Worm (Caenorhabditis elegans) whole organism, L3 larva: ENCODE data around the gene delm-1.

ENCODE experiments used
- ZK546.5 ChIP-seq: sonication (generic microtip); optimal IDR thresholded peaks from 2 replicates; lab custom pipeline; 2017; ENCODE audit warnings: missing biosample characterization, missing genetic modification characterization
- aly-2 ChIP-seq: fragments of 150-350 bp; optimal IDR thresholded peaks from 2 replicates; lab custom pipeline; 2014; ENCODE audit warnings: missing biosample characterization, missing genetic modification characterization
- ama-1 ChIP-seq: fragments of 150-350 bp; optimal IDR thresholded peaks from 2 replicates; lab custom pipeline; 2018
- ceh-16 ChIP-seq: sonication (generic microtip); optimal IDR thresholded peaks from 2 replicates; lab custom pipeline; 2017; ENCODE audit warnings: missing biosample characterization, missing genetic modification characterization
- ceh-28 ChIP-seq: fragments of 150-350 bp; optimal IDR thresholded peaks from 2 replicates; lab custom pipeline; 2014; ENCODE audit warnings: missing biosample characterization, missing genetic modification reagents, missing genetic modification characterization
- ceh-82 ChIP-seq: fragments of 150-350 bp; optimal IDR thresholded peaks from 2 replicates; lab custom pipeline; 2014; ENCODE audit warnings: missing biosample characterization, missing genetic modification characterization
- ceh-9 ChIP-seq: sonication (generic microtip); optimal IDR thresholded peaks from 2 replicates; lab custom pipeline; 2018; ENCODE audit warnings: missing biosample characterization, missing genetic modification characterization
- daf-12 ChIP-seq: fragments of 150-350 bp; optimal IDR thresholded peaks from 2 replicates; lab custom pipeline; 2014; ENCODE audit warnings: missing biosample characterization, missing genetic modification reagents, missing genetic modification characterization
- egl-27 ChIP-seq: sonication (generic microtip); optimal IDR thresholded peaks from 4 replicates; lab custom pipeline; 2017; ENCODE audit warnings: missing biosample characterization, missing genetic modification reagents, missing genetic modification characterization
- egl-5 ChIP-seq: fragments of 150-350 bp; optimal IDR thresholded peaks from 2 replicates; lab custom pipeline; 2017; ENCODE audit warnings: missing biosample characterization, missing genetic modification reagents, missing genetic modification characterization, inconsistent platforms
- elt-1 ChIP-seq: fragments of 150-350 bp; optimal IDR thresholded peaks from 2 replicates; lab custom pipeline; 2014; ENCODE audit warnings: missing biosample characterization, missing genetic modification characterization
- elt-2 ChIP-seq: sonication (generic microtip); optimal IDR thresholded peaks from 2 replicates; lab custom pipeline; 2016; ENCODE audit warnings: missing genetic modification reagents, mild to moderate bottlenecking, missing genetic modification characterization, missing compliant biosample characterization
- fkh-10 ChIP-seq: sonication (generic microtip); optimal IDR thresholded peaks from 2 replicates; lab custom pipeline; 2017; ENCODE audit warnings: missing biosample characterization, missing genetic modification reagents, missing genetic modification characterization
- fkh-2 ChIP-seq: fragments of 150-350 bp; optimal IDR thresholded peaks from 2 replicates; lab custom pipeline; 2014; ENCODE audit warnings: missing biosample characterization, missing genetic modification reagents, missing genetic modification characterization
- fos-1 ChIP-seq: fragments of 150-350 bp; optimal IDR thresholded peaks from 2 replicates; lab custom pipeline; 2014; ENCODE audit warnings: missing biosample characterization, missing genetic modification characterization
- hmg-11 ChIP-seq: sonication (generic microtip); optimal IDR thresholded peaks from 2 replicates; lab custom pipeline; 2016; ENCODE audit warnings: missing genetic modification characterization, missing compliant biosample characterization
- jun-1 ChIP-seq: fragments of 150-350 bp; optimal IDR thresholded peaks from 2 replicates; lab custom pipeline; 2014; ENCODE audit warnings: missing biosample characterization, missing genetic modification reagents, missing genetic modification characterization
- lin-15B ChIP-seq: fragments of 150-350 bp; optimal IDR thresholded peaks from 2 replicates; lab custom pipeline; 2014; ENCODE audit warnings: missing biosample characterization, missing genetic modification characterization
- nfya-1 ChIP-seq: sonication (generic microtip); optimal IDR thresholded peaks from 2 replicates; lab custom pipeline; 2017; ENCODE audit warnings: missing genetic modification characterization, mild to moderate bottlenecking, missing compliant biosample characterization, antibody characterized with exemption, moderate library complexity; ENCODE audit not compliant: insufficient read depth
- nhr-11 ChIP-seq: fragments of 150-350 bp; optimal IDR thresholded peaks from 2 replicates; lab custom pipeline; 2014; ENCODE audit warnings: missing biosample characterization, missing genetic modification characterization
- nhr-12 ChIP-seq: fragments of 150-350 bp; optimal IDR thresholded peaks from 2 replicates; lab custom pipeline; 2014; ENCODE audit warnings: missing biosample characterization, missing genetic modification characterization
- nhr-23 ChIP-seq: fragments of 150-350 bp; optimal IDR thresholded peaks from 2 replicates; lab custom pipeline; 2014; ENCODE audit warnings: missing biosample characterization, missing genetic modification reagents, missing genetic modification characterization
- nhr-237 ChIP-seq: fragments of 150-350 bp; optimal IDR thresholded peaks from 2 replicates; lab custom pipeline; 2014; ENCODE audit warnings: missing biosample characterization, missing genetic modification characterization
- nhr-25 ChIP-seq: sonication (generic microtip); optimal IDR thresholded peaks from 2 replicates; lab custom pipeline; 2017; ENCODE audit warnings: missing biosample characterization, missing genetic modification characterization
- nhr-28 ChIP-seq: fragments of 150-350 bp; optimal IDR thresholded peaks from 2 replicates; lab custom pipeline; 2014; ENCODE audit warnings: missing biosample characterization, missing genetic modification characterization
- nhr-67 ChIP-seq: fragments of 150-350 bp; optimal IDR thresholded peaks from 2 replicates; lab custom pipeline; 2014; ENCODE audit warnings: missing biosample characterization, missing genetic modification characterization
- nhr-76 ChIP-seq: fragments of 150-350 bp; sonication (generic microtip); optimal IDR thresholded peaks from 5 replicates; lab custom pipeline; 2014; ENCODE audit warnings: missing biosample characterization, missing genetic modification characterization
- nhr-77 ChIP-seq: fragments of 150-350 bp; optimal IDR thresholded peaks from 2 replicates; lab custom pipeline; 2014; ENCODE audit warnings: missing biosample characterization, missing genetic modification characterization
- pqm-1 ChIP-seq: fragments of 150-350 bp; optimal IDR thresholded peaks from 2 replicates; lab custom pipeline; 2017; ENCODE audit warnings: missing biosample characterization, missing genetic modification characterization, inconsistent platforms
- sea-2 ChIP-seq: fragments of 150-350 bp; sonication (generic microtip); optimal IDR thresholded peaks from 4 replicates; lab custom pipeline; 2014; ENCODE audit warnings: missing biosample characterization, missing genetic modification reagents, missing genetic modification characterization
- skn-1 ChIP-seq: fragments of 150-350 bp; optimal IDR thresholded peaks from 2 replicates; lab custom pipeline; 2014; ENCODE audit warnings: missing biosample characterization, missing genetic modification characterization
- snpc-4 ChIP-seq: fragments of 150-350 bp; optimal IDR thresholded peaks from 2 replicates; lab custom pipeline; 2014; ENCODE audit warnings: missing biosample characterization, missing genetic modification characterization
- tbx-2 ChIP-seq: sonication (generic microtip); optimal IDR thresholded peaks from 2 replicates; lab custom pipeline; 2016; ENCODE audit warnings: mild to moderate bottlenecking, missing genetic modification characterization, missing compliant biosample characterization
- unc-39 ChIP-seq: sonication (generic microtip); optimal IDR thresholded peaks from 4 replicates; lab custom pipeline; 2017; ENCODE audit warnings: missing biosample characterization, missing genetic modification characterization
- unc-62 ChIP-seq: fragments of 150-350 bp; sonication (generic microtip); optimal IDR thresholded peaks from 4 replicates; lab custom pipeline; 2014; ENCODE audit warnings: missing biosample characterization, missing genetic modification reagents, missing genetic modification characterization
- ztf-11 ChIP-seq: fragments of 150-350 bp; optimal IDR thresholded peaks from 2 replicates; lab custom pipeline; 2014; ENCODE audit warnings: missing biosample characterization, missing genetic modification characterization
- ztf-4 ChIP-seq: fragments of 150-350 bp; optimal IDR thresholded peaks from 2 replicates; lab custom pipeline; 2014; ENCODE audit warnings: missing biosample characterization, missing genetic modification characterization

The delm-1 gene

ce11 chrIV:9135377-9135776 lies at the start of gene delm-1:
Gene delm-1, minus strand, starts transcription at chrIV:9135477.
- TF ChIP-seq sea-2 (GFP tag; lab: Kevin White, UChicago): no peak
- TF ChIP-seq skn-1 (tag; lab: Kevin White, UChicago): no peak
- no peak for TF ChIP-seq hmg-11 (tag; lab: Kevin White, UChicago)
- no peak for TF ChIP-seq lin-15B (tag; lab: Kevin White, UChicago)
- TF ChIP-seq nhr-237: no peak
- no peak for TF ChIP-seq nhr-11 (tag; lab: Kevin White, UChicago)
- TF ChIP-seq aly-2 (tag; lab: Kevin White, UChicago): no peak
- no peak for TF ChIP-seq nhr-12
- no peak for TF ChIP-seq unc-39 (tag; lab: Kevin White, UChicago)
- no peak for TF ChIP-seq nhr-76
- TF ChIP-seq nhr-28 (tag; lab: Kevin White, UChicago): no peak
- no peak for TF ChIP-seq egl-27
- TF ChIP-seq ceh-16 (tag; lab: Kevin White, UChicago): no peak
- no peak for TF ChIP-seq ceh-28 (tag; lab: Kevin White, UChicago)
- TF ChIP-seq nhr-25: no peak

- no peak for TF ChIP-seq skn-1 (tag; lab: Kevin White, UChicago)
- no peak for TF ChIP-seq fos-1 (tag; lab: Kevin White, UChicago)
- no peak for TF ChIP-seq sea-2 (GFP tag; lab: Kevin White, UChicago)
- TF ChIP-seq daf-12 (tag; lab: Kevin White, UChicago): no peak
- TF ChIP-seq jun-1 (tag; lab: Kevin White, UChicago): no peak
- TF ChIP-seq snpc-4: no peak
- TF ChIP-seq ZK546.5 (tag; lab: Kevin White, UChicago): no peak
- TF ChIP-seq nhr-23 (tag; lab: Kevin White, UChicago): no peak
- no peak for TF ChIP-seq nfya-1
- TF ChIP-seq ama-1 (lab: Kevin White, UChicago): no peak
- TF ChIP-seq egl-5 (tag; lab: Kevin White, UChicago): no peak
- no peak for TF ChIP-seq elt-2 (tag; lab: Kevin White, UChicago)
- no peak for TF ChIP-seq ceh-28 (tag; lab: Kevin White, UChicago)
These were observed 49.3 kb upstream of the delm-1 start, which contains the start of gene C07C7.1 for ce11 chrIV:9184547-9184946. Gene C07C7.1, plus strand, starts transcription at chrIV:9184847.

- TF ChIP-seq ztf-4 (tag; lab: Kevin White, UChicago): no peak
- peak; percentile 33 for TF ChIP-seq fkh-10 (GFP tag; lab: Kevin White, UChicago)
These were observed 34.5 kb upstream of the delm-1 start for ce11 chrIV:9169764-9170163.

- TF ChIP-seq skn-1 (tag; lab: Kevin White, UChicago) (peak; percentile 55), elt-1 (tag; lab: Kevin White, UChicago) (no peak), pqm-1 (tag; lab: Kevin White, UChicago) (peak; percentile 26), nhr-77 (tag; lab: Kevin White, UChicago) (no peak), elt-2 (tag; lab: Kevin White, UChicago) (peak; percentile 85)
These were observed 30.4 kb upstream of the delm-1 start, which contains the start of gene C07C7.3 for ce11 chrIV:9165681-9166080. Gene C07C7.3, plus strand, starts transcription at chrIV:9166051.

ce11 chrIV:9165027-9165426 lies 29.8 kb upstream of the delm-1 start, which contains the start of gene pcp-2:
Gene pcp-2, minus strand, starts transcription at chrIV:9165127.
- TF ChIP-seq nhr-237: no peak
- no peak for TF ChIP-seq ztf-4 (tag; lab: Kevin White, UChicago)
- TF ChIP-seq hmg-11 (tag; lab: Kevin White, UChicago): no peak
- no peak for TF ChIP-seq elt-1 (tag; lab: Kevin White, UChicago)
- no peak for TF ChIP-seq pqm-1 (tag; lab: Kevin White, UChicago)
- TF ChIP-seq elt-2 (tag; lab: Kevin White, UChicago): no peak
- TF ChIP-seq tbx-2: no peak
- TF ChIP-seq ztf-11 (tag; lab: Kevin White, UChicago): no peak
- TF ChIP-seq egl-27: no peak
- no peak for TF ChIP-seq nhr-67
- no peak for TF ChIP-seq snpc-4
- TF ChIP-seq lin-15B (tag; lab: Kevin White, UChicago): no peak
- no peak for TF ChIP-seq fkh-2 (tag; lab: Kevin White, UChicago)
- TF ChIP-seq nhr-28 (tag; lab: Kevin White, UChicago): no peak
- TF ChIP-seq ceh-82: no peak
- TF ChIP-seq ceh-9 (tag; lab: Kevin White, UChicago): no peak
- no peak for TF ChIP-seq ceh-16 (tag; lab: Kevin White, UChicago)
- no peak for TF ChIP-seq skn-1 (tag; lab: Kevin White, UChicago)
- TF ChIP-seq unc-62 (GFP tag; lab: Kevin White, UChicago): no peak
- TF ChIP-seq nhr-25: no peak
